Worm (Caenorhabditis elegans): ENCODE data around the gene W04G3.12.

Gene W04G3.12

ce11 chrX:11035563-11035962, 41.0 kb downstream of the W04G3.12 start (continued):
- TF ChIP-seq efl-3 (GFP tag; optimal IDR thresholded peaks at IDR 0.05): no peak

- TF ChIP-seq snu-23 (GFP tag; optimal IDR thresholded peaks at IDR 0.05) (peak; percentile 44), dsc-1 (tag; optimal IDR thresholded peaks at IDR 0.05) (peak; percentile 6), elt-2 (tag; optimal IDR thresholded peaks at IDR 0.05) (peak; percentile 17), mef-2 (tag; optimal IDR thresholded peaks at IDR 0.05) (no peak), rnt-1 (tag; optimal IDR thresholded peaks at IDR 0.05) (peak; percentile 18), nhr-71 (tag; optimal IDR thresholded peaks at IDR 0.05) (peak; percentile 35), fkh-8 (tag; optimal IDR thresholded peaks at IDR 0.05) (peak; percentile 27), lsy-2 (tag; optimal IDR thresholded peaks at IDR 0.05) (peak in 1 of 2 experiments; percentile 19), lin-39 (tag; optimal IDR thresholded peaks at IDR 0.05) (no peak), nhr-47 (tag; optimal IDR thresholded peaks at IDR 0.05) (peak; percentile 40), ama-1 (optimal IDR thresholded peaks at IDR 0.05) (no peak), grh-1 (GFP tag; IDR thresholded peaks at IDR 0.05) (no peak), ces-1 (GFP tag; optimal IDR thresholded peaks at IDR 0.05) (no peak), mep-1 (tag; optimal IDR thresholded peaks at IDR 0.05) (peak; percentile 12), lin-35 (GFP tag; optimal IDR thresholded peaks at IDR 0.05) (peak in 1 of 2 experiments; percentile 7), mdl-1 (tag; optimal IDR thresholded peaks at IDR 0.05) (no peak), jun-1 (tag; optimal IDR thresholded peaks at IDR 0.05) (no peak), xbp-1 (tag; optimal IDR thresholded peaks at IDR 0.05) (no peak), ceh-8 (GFP tag; optimal IDR thresholded peaks at IDR 0.05) (no peak), isw-1 (GFP tag; IDR thresholded peaks at IDR 0.05) (no peak), tbx-2 (tag; optimal IDR thresholded peaks at IDR 0.05) (peak; percentile 40), sup-37 (GFP tag; optimal IDR thresholded peaks at IDR 0.05) (no peak), swsn-7 (tag; optimal IDR thresholded peaks at IDR 0.05) (peak; percentile 40), nhr-20 (tag; optimal IDR thresholded peaks at IDR 0.05) (peak; percentile 4), lin-13 (GFP tag; optimal IDR thresholded peaks at IDR 0.05) (no peak), lin-14 (GFP tag; optimal IDR thresholded peaks at IDR 0.05) (peak; percentile 83), ceh-82 (tag; optimal IDR thresholded peaks at IDR 0.05) (peak in 2 of 3 experiments; percentile 40 to 48), fkh-10 (GFP tag; optimal IDR thresholded peaks at IDR 0.05) (peak; percentile 72), hlh-17 (GFP tag; optimal IDR thresholded peaks at IDR 0.05; ENCODE audit: borderline replicate concordance) (no peak), snpc-4 (tag; optimal IDR thresholded peaks at IDR 0.05) (no peak), unc-86 (tag; optimal IDR thresholded peaks at IDR 0.05) (peak; percentile 19), ets-5 (GFP tag; IDR thresholded peaks at IDR 0.05) (no peak)
Measured at ce11 chrX:11034430-11035117, 42.0 kb downstream of the W04G3.12 start.

- TF ChIP-seq dsc-1 (tag; optimal IDR thresholded peaks at IDR 0.05) (peak; percentile 63), skn-1 (tag; optimal IDR thresholded peaks at IDR 0.05) (no peak)
Measured at ce11 chrX:11033952-11034287, 42.7 kb downstream of the W04G3.12 start.

ce11 chrX:11033128-11033951, 43.3 kb downstream of the W04G3.12 start:
- TF ChIP-seq dsc-1 (tag; optimal IDR thresholded peaks at IDR 0.05) (no peak), lir-3 (tag; optimal IDR thresholded peaks at IDR 0.05; ENCODE audit: poor library complexity) (no peak), blmp-1 (tag; optimal IDR thresholded peaks at IDR 0.05) (peak; percentile 91), irx-1 (tag; optimal IDR thresholded peaks at IDR 0.05) (no peak), efl-3 (GFP tag; optimal IDR thresholded peaks at IDR 0.05) (no peak), unc-62 (GFP tag; optimal IDR thresholded peaks at IDR 0.05) (no peak), xbp-1 (tag; optimal IDR thresholded peaks at IDR 0.05) (no peak), ceh-88 (GFP tag; IDR thresholded peaks at IDR 0.05) (no peak), C16A3.4 (tag; optimal IDR thresholded peaks at IDR 0.05) (no peak), grh-1 (GFP tag; IDR thresholded peaks at IDR 0.05) (no peak), lin-39 (tag; optimal IDR thresholded peaks at IDR 0.05) (no peak), efl-1 (optimal IDR thresholded peaks at IDR 0.05) (no peak), efl-1 (GFP tag; optimal IDR thresholded peaks at IDR 0.05 in 1 of 2) (peak in 1 of 2 experiments; percentile 54), elt-2 (tag; optimal IDR thresholded peaks at IDR 0.05) (no peak), ztf-4 (tag; optimal IDR thresholded peaks at IDR 0.05) (no peak), alr-1 (tag; optimal IDR thresholded peaks at IDR 0.05; ENCODE audit: borderline replicate concordance) (no peak), snu-23 (GFP tag; optimal IDR thresholded peaks at IDR 0.05) (no peak), dpl-1 (GFP tag; optimal IDR thresholded peaks at IDR 0.05) (no peak), nhr-85 (tag) (peak; percentile 76), lin-14 (GFP tag; optimal IDR thresholded peaks at IDR 0.05) (peak; percentile 32)

All from whole organism, L1 larva.